Worm (Caenorhabditis elegans) whole organism, dauer: ENCODE measurements around the gene C02B10.6.
"Not testable (repeated sequence)": the region's sequence is repeated elsewhere in the genome, so short reads cannot be mapped to it uniquely, and the experiment has no call there.

Experiments
- unc-62 ChIP-seq: sonication (generic microtip); optimal IDR thresholded peaks from 2 replicates; lab custom pipeline; 2017; ENCODE audit warnings: missing biosample characterization, missing genetic modification reagents, missing genetic modification characterization

Gene C02B10.6

DNA sequence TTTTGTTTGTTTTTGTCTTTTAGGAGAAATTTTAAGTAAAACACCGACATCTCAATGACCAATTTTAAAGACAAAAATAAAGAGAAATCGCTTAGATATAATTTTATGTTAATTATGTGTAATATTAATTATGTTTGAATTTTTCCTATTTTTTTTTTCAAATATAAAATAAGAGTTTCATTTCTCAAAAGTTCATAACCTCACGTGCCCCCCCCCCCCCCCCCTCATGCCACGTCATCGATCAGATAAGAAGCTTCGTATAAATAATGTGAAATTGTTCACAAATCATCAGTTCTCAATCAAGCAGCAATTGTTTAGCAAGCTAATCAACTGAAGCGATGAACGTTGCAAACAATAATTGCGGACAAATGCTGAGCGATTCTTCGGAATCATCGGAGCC is at the start of gene C02B10.6:
Gene C02B10.6, plus strand, starts transcription at position 301 of the 400 bp plus-strand sequence.
- TF ChIP-seq unc-62 (GFP tag; lab: Kevin White, UChicago) = not testable (repeated sequence)

ce11 chrIV:5025646-5026045 is 45.0 kb upstream of the C02B10.6 start, which contains the start of gene C09B9.85:
Gene C09B9.85, minus strand, starts transcription at chrIV:5025746.
- TF ChIP-seq unc-62 (GFP tag; lab: Kevin White, UChicago) = no peak

DNA sequence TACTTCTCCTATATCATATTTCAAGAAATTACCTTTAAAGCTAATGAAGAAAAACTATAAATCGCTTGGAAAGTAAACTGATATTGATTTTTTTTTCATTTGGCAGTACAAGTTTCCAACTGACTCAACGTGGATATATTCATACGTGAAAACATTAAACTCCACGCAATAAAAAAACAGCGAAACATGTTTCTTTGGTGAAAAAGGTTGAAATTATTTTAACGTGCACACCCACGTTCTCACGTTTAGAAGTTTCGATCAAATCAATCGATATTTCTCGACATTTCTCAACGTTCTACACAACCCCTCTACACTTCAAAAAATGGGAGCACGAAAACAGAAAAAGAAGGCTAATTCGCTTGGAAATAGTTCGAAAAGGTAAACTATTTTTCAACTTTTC is 41.7 kb upstream of the C02B10.6 start, which contains the start of the genes best-6 and C09B9.2:
Gene best-6, minus strand, starts transcription at position 101 of the 400 bp plus-strand sequence.
Gene C09B9.2, plus strand, starts transcription at position 314 of the 400 bp plus-strand sequence.
- TF ChIP-seq unc-62 (GFP tag; lab: Kevin White, UChicago) = no peak

ce11 chrIV:5031346-5031745 is 39.3 kb upstream of the C02B10.6 start:
- no peak for TF ChIP-seq unc-62 (GFP tag; lab: Kevin White, UChicago)

DNA sequence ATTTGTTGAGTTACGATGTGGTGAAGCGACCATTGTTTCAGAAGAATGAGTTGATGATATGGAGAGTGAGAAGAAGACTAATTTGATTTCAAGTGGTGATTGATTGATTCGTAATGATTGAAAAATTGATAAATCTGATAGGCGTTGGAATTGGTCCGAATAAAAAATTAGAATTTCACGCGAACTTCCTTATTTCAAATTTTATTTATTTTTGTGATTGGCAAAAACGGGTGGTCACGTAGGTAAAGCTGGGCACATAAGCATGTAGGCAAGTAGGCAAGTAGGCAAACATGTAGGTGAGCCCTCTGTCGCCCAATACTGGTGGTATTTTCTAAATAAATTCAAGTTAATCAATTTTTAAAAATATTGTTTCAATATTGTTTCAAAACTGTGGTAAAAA is 37.4 kb upstream of the C02B10.6 start, which contains the start of gene C09B9.4:
Gene C09B9.4, minus strand, starts transcription at position 101 of the 400 bp plus-strand sequence.
- TF ChIP-seq unc-62 (GFP tag; lab: Kevin White, UChicago) = no peak

ce11 chrIV:5037489-5037888 is 33.2 kb upstream of the C02B10.6 start, which contains the start of gene C09B9.1:
Gene C09B9.1, plus strand, starts transcription at chrIV:5037789.
- no peak for TF ChIP-seq unc-62 (GFP tag; lab: Kevin White, UChicago)

DNA sequence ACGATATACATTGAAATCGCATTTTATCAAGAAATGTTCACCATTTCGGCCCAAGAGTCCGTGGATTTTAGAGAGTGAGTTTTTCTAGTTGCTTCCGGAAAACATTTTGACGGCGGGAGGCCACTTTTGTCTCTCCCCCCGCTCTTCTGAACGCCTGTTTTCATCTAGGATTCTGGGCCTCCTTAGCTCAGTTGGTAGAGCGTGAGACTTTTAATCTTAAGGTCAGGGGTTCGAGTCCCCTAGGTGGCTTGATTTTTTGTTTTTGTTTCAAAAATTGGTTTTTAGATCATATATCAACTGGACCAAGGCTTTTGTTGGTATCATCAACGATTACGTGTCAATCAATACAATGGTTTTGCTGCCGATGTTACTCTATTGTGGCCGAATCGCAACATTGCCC is 31.9 kb upstream of the C02B10.6 start:
- no peak for TF ChIP-seq unc-62 (GFP tag; lab: Kevin White, UChicago)

- TF ChIP-seq unc-62 (GFP tag; lab: Kevin White, UChicago) = no peak
Observed at ce11 chrIV:5045389-5045788, 25.3 kb upstream of the C02B10.6 start, which contains the start of gene hot-9. Gene hot-9, minus strand, starts transcription at chrIV:5045489.

ce11 chrIV:5054297-5054696 is 16.4 kb upstream of the C02B10.6 start:
- TF ChIP-seq unc-62 (GFP tag; lab: Kevin White, UChicago) = no peak

- TF ChIP-seq unc-62 (GFP tag; lab: Kevin White, UChicago) = no peak
Observed at ce11 chrIV:5055964-5056588, 14.6 kb upstream of the C02B10.6 start, which contains the start of gene msp-55. Gene msp-55, minus strand, starts transcription at chrIV:5056014.

DNA sequence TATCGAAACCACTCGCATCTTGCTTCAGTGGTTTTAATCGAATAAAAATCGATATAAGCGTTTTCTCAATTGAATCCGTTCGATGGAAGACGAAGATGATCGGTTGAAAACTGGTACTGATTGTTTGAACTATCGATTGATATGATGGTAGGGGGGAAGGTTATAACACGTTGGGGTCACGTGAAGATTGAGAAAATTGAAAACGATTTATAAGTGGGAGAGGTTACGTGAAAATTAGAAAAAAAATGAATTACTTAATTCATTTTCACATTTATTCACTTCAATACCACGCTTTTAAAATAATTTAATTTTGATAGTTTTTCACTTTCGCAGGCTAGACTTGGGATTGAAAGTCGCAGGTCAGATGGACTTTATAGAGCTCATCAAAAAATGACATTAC is 9.7 kb upstream of the C02B10.6 start, which contains the start of gene C09B9.7:
Gene C09B9.7, minus strand, starts transcription at position 101 of the 400 bp plus-strand sequence.
- TF ChIP-seq unc-62 (GFP tag; lab: Kevin White, UChicago) = no peak

DNA sequence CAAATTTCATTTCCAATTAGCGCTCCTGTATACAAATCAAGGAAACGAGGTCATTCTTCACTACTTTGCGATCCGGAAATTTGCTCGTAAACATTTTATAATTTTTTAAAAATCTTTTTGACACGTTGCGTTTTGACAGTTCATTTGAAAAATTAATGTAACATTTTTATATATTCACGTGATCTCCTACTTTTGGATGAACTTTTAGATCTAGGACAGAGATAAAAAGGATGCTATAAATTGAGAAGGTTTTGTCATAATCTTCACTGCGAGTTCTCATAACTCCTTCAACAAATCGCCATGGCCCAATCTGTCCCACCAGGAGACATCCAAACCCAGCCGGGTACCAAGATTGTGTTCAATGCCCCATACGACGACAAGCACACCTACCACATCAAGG is 8.4 kb upstream of the C02B10.6 start, which contains the start of gene msp-57:
Gene msp-57, plus strand, starts transcription at position 301 of the 400 bp plus-strand sequence.
- not testable (repeated sequence) for TF ChIP-seq unc-62 (GFP tag; lab: Kevin White, UChicago)

ce11 chrIV:5063297-5063696 is 7.4 kb upstream of the C02B10.6 start:
- no peak for TF ChIP-seq unc-62 (GFP tag; lab: Kevin White, UChicago)

DNA sequence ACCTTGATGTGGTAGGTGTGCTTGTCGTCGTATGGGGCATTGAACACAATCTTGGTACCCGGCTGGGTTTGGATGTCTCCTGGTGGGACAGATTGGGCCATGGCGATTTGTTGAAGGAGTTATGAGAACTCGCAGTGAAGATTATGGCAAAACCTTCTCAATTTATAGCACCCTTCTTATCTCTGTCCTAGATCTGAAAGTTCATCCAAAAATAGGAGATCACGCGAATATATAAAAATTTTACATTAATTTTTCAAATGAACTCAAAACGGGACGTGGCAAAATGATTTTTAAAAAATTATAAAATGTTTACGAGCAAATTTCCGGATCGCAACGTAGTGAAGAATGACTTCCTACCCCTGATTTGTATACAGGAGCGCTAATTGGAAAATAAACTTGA is 5.7 kb upstream of the C02B10.6 start, which contains the start of gene msp-53:
Gene msp-53, minus strand, starts transcription at position 101 of the 400 bp plus-strand sequence.
- TF ChIP-seq unc-62 (GFP tag; lab: Kevin White, UChicago) = not testable (repeated sequence)

ce11 chrIV:5066887-5067286 is 3.8 kb upstream of the C02B10.6 start, which contains the start of gene ttbk-2.2:
Gene ttbk-2.2, minus strand, starts transcription at chrIV:5066987.
- TF ChIP-seq unc-62 (GFP tag; lab: Kevin White, UChicago) = not testable (repeated sequence)

DNA sequence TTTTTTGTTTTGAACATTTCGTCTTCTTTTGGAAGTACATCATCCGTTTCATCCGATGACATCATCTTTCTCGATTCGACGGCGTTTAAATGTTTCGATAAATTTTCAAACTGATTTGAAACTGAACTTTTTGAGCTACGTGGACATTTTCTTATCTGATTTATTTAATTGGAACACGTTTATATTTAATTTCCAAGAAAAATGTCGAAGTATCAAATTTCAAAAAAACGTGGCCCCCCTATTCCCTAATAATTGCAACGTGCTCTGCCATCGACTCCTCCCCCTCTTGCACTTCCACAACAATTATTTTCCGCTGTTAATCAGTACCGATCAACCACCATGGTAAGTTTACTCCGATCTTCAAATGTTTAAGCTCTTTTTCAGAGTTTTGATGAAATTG is 2.2 kb upstream of the C02B10.6 start, which contains the start of the genes R13H9.6 and rmd-6:
Gene R13H9.6, minus strand, starts transcription at position 101 of the 400 bp plus-strand sequence.
Gene rmd-6, plus strand, starts transcription at position 305 of the 400 bp plus-strand sequence.
- not testable (repeated sequence) for TF ChIP-seq unc-62 (GFP tag; lab: Kevin White, UChicago)
